Worm (Caenorhabditis elegans) whole organism, L4 larva: ENCODE results near the gene Y62H9A.9.

Experiments
- F44E2.7 ChIP-seq: fragments of 200-800 bp; sonication (Bioruptor generic); IDR thresholded peaks from 2 replicates; pipeline ENCODE4 v2.1.2; 2022; ENCODE audit warnings: missing genetic modification characterization, missing compliant biosample characterization
- R02D3.7 ChIP-seq: fragments of 150-350 bp; sonication (generic microtip); optimal IDR thresholded peaks from 3 replicates; lab custom pipeline; 2014; ENCODE audit warnings: missing biosample characterization, missing genetic modification characterization
- Y105C5A.15 ChIP-seq: fragments of 200-800 bp; sonication (Bioruptor generic); IDR thresholded peaks from 2 replicates; pipeline ENCODE4 v1.3.6; 2022; ENCODE audit warnings: missing genetic modification characterization, missing compliant biosample characterization
- Y5F2A.4 ChIP-seq: fragments of 200-800 bp; sonication (Bioruptor generic); optimal IDR thresholded peaks from 2 replicates; lab custom pipeline; 2018; ENCODE audit warnings: mild to moderate bottlenecking, missing genetic modification characterization, missing compliant biosample characterization
- ZK546.5 ChIP-seq, 2 experiments: sonication (generic microtip); optimal IDR thresholded peaks; 2 replicates each; lab custom pipeline; 2017; ENCODE audit warnings: missing biosample characterization in 2 of 2, missing genetic modification characterization in 2 of 2
- aha-1 ChIP-seq: fragments of 150-350 bp; peaks from one replicate; lab custom pipeline; 2014; ENCODE audit warnings: missing biosample characterization, missing genetic modification characterization
- ama-1 ChIP-seq: fragments of 150-350 bp; optimal IDR thresholded peaks from 2 replicates; lab custom pipeline; 2014; ENCODE audit warnings: inconsistent platforms, mixed read lengths
- attf-4 ChIP-seq: sonication (generic microtip); optimal IDR thresholded peaks from 3 replicates; lab custom pipeline; 2017; ENCODE audit warnings: missing biosample characterization, missing genetic modification characterization
- ceh-32 ChIP-seq: sonication (generic microtip); optimal IDR thresholded peaks from 2 replicates; lab custom pipeline; 2016; ENCODE audit warnings: mild to moderate bottlenecking, missing genetic modification characterization, missing compliant biosample characterization; ENCODE audit not compliant: poor library complexity
- ceh-62 ChIP-seq: sonication (generic microtip); optimal IDR thresholded peaks from 2 replicates; lab custom pipeline; 2017; ENCODE audit warnings: missing biosample characterization, missing genetic modification characterization
- ces-1 ChIP-seq: fragments of 150-350 bp; sonication (generic microtip); optimal IDR thresholded peaks from 4 replicates; lab custom pipeline; 2014; ENCODE audit warnings: missing biosample characterization, missing genetic modification reagents, missing genetic modification characterization
- cey-2 ChIP-seq: sonication (generic microtip); optimal IDR thresholded peaks from 3 replicates; lab custom pipeline; 2017; ENCODE audit warnings: missing genetic modification characterization, mild to moderate bottlenecking, missing compliant biosample characterization, antibody characterized with exemption, borderline replicate concordance; ENCODE audit not compliant: insufficient read depth
- ctbp-1 ChIP-seq: fragments of 200-800 bp; sonication (Bioruptor generic); IDR thresholded peaks from 2 replicates; pipeline ENCODE4 v1.3.6; 2022; ENCODE audit warnings: missing genetic modification reagents, missing genetic modification characterization, missing compliant biosample characterization
- daf-12 ChIP-seq: fragments of 150-350 bp; optimal IDR thresholded peaks from 2 replicates; lab custom pipeline; 2014; ENCODE audit warnings: missing biosample characterization, missing genetic modification reagents, missing genetic modification characterization
- daf-19 ChIP-seq: fragments of 200-800 bp; sonication (Bioruptor generic); conservative IDR thresholded peaks from 2 replicates; pipeline ENCODE4 v1.3.6; 2022; ENCODE audit warnings: missing genetic modification characterization, missing compliant biosample characterization
- dmd-6 ChIP-seq: fragments of 200-800 bp; sonication (Bioruptor generic); IDR thresholded peaks from 2 replicates; pipeline ENCODE4 v1.3.6; 2022; ENCODE audit warnings: missing genetic modification reagents, missing genetic modification characterization, missing compliant biosample characterization
- dmd-8 ChIP-seq: fragments of 200-800 bp; sonication (Bioruptor generic); IDR thresholded peaks from 2 replicates; pipeline ENCODE4 v1.3.6; 2022; ENCODE audit warnings: missing genetic modification characterization, missing compliant biosample characterization
- duxl-1 ChIP-seq: sonication (generic microtip); optimal IDR thresholded peaks from 2 replicates; lab custom pipeline; 2016; ENCODE audit warnings: mild to moderate bottlenecking, missing genetic modification characterization, moderate library complexity, missing compliant biosample characterization; ENCODE audit not compliant: poor library complexity
- dve-1 ChIP-seq: sonication (generic microtip); optimal IDR thresholded peaks from 2 replicates; lab custom pipeline; 2017; ENCODE audit warnings: antibody characterized with exemption, mild to moderate bottlenecking, missing genetic modification characterization, missing compliant biosample characterization; ENCODE audit not compliant: insufficient read depth
- egl-27 ChIP-seq: sonication (generic microtip); optimal IDR thresholded peaks from 3 replicates; lab custom pipeline; 2017; ENCODE audit warnings: missing biosample characterization, missing genetic modification reagents, missing genetic modification characterization
- fos-1 ChIP-seq: fragments of 150-350 bp; optimal IDR thresholded peaks from 2 replicates; lab custom pipeline; 2014; ENCODE audit warnings: missing biosample characterization, missing genetic modification characterization
- gei-8 ChIP-seq: fragments of 200-800 bp; sonication (Bioruptor generic); optimal IDR thresholded peaks from 2 replicates; lab custom pipeline; 2018; ENCODE audit warnings: mild to moderate bottlenecking, missing genetic modification characterization, missing compliant biosample characterization
- hmg-1.1 ChIP-seq: fragments of 200-800 bp; sonication (Bioruptor generic); IDR thresholded peaks from 2 replicates; pipeline ENCODE4 v1.3.6; 2022; ENCODE audit warnings: missing genetic modification reagents, missing genetic modification characterization, missing compliant biosample characterization
- lin-1 ChIP-seq: fragments of 200-800 bp; sonication (Bioruptor generic); IDR thresholded peaks from 2 replicates; pipeline ENCODE4 v1.3.6; 2022; ENCODE audit warnings: missing genetic modification reagents, missing genetic modification characterization, missing compliant biosample characterization
- lin-15B ChIP-seq: fragments of 150-350 bp; sonication (generic microtip); optimal IDR thresholded peaks from 3 replicates; lab custom pipeline; 2014; ENCODE audit warnings: missing biosample characterization, missing genetic modification characterization
- madf-5 ChIP-seq, 2 experiments: fragments of 200-800 bp; sonication (Bioruptor generic); IDR thresholded peaks; 2 replicates each; pipeline ENCODE4 v1.3.6; 2022; ENCODE audit warnings: missing compliant biosample characterization in 2 of 2, missing genetic modification characterization in 2 of 2
- madf-9 ChIP-seq: fragments of 200-800 bp; sonication (Bioruptor generic); conservative IDR thresholded peaks from 2 replicates; pipeline ENCODE4 v1.3.6; 2022; ENCODE audit warnings: missing genetic modification reagents, missing genetic modification characterization, missing compliant biosample characterization
- mdl-1 ChIP-seq, 2 experiments: fragments of 150-350 bp in 1 of 2; sonication (generic microtip) in 1 of 2; optimal IDR thresholded peaks; 2 replicates each; lab custom pipeline; 2014 to 2017; ENCODE audit warnings: missing biosample characterization in 2 of 2, missing genetic modification characterization in 2 of 2
- mdt-29 ChIP-seq: fragments of 200-800 bp; sonication (Bioruptor generic); IDR thresholded peaks from 2 replicates; pipeline ENCODE4 v1.3.6; 2022; ENCODE audit warnings: missing genetic modification reagents, missing genetic modification characterization, missing compliant biosample characterization
- mep-1 ChIP-seq: fragments of 150-350 bp; sonication (generic microtip); optimal IDR thresholded peaks from 3 replicates; lab custom pipeline; 2014; ENCODE audit warnings: missing biosample characterization, missing genetic modification characterization
- mes-2 ChIP-seq: sonication (generic microtip); optimal IDR thresholded peaks from 2 replicates; lab custom pipeline; 2016; ENCODE audit warnings: missing genotype, mild to moderate bottlenecking, missing genetic modification characterization, missing compliant biosample characterization; ENCODE audit not compliant: poor library complexity, severe bottlenecking
- nhr-10 ChIP-seq: fragments of 150-350 bp; optimal IDR thresholded peaks from 2 replicates; lab custom pipeline; 2014; ENCODE audit warnings: missing biosample characterization, missing genetic modification characterization
- nhr-28 ChIP-seq: fragments of 150-350 bp; optimal IDR thresholded peaks from 2 replicates; lab custom pipeline; 2014; ENCODE audit warnings: missing biosample characterization, missing genetic modification characterization
- nhr-41 ChIP-seq: fragments of 200-800 bp; sonication (Bioruptor generic); IDR thresholded peaks from 2 replicates; pipeline ENCODE4 v1.3.6; 2022; ENCODE audit warnings: missing genetic modification reagents, missing genetic modification characterization, missing compliant biosample characterization
- nhr-42 ChIP-seq: fragments of 200-800 bp; sonication (Bioruptor generic); IDR thresholded peaks from 2 replicates; pipeline ENCODE4 v1.3.6; 2022; ENCODE audit warnings: missing genetic modification characterization, missing compliant biosample characterization
- nhr-48 ChIP-seq: sonication (generic microtip); optimal IDR thresholded peaks from 2 replicates; lab custom pipeline; 2016; ENCODE audit warnings: mild to moderate bottlenecking, missing genetic modification characterization, missing compliant biosample characterization
- nhr-76 ChIP-seq: fragments of 150-350 bp; optimal IDR thresholded peaks from 2 replicates; lab custom pipeline; 2014; ENCODE audit warnings: missing biosample characterization, missing genetic modification characterization
- rbr-2 ChIP-seq: sonication (generic microtip); optimal IDR thresholded peaks from 2 replicates; lab custom pipeline; 2016; ENCODE audit warnings: missing genotype, missing genetic modification characterization, missing compliant biosample characterization
- saeg-2 ChIP-seq: fragments of 200-800 bp; sonication (Bioruptor generic); IDR thresholded peaks from 2 replicates; pipeline ENCODE4 v1.3.6; 2022; ENCODE audit warnings: missing genetic modification reagents, missing genetic modification characterization, missing compliant biosample characterization
- sdz-12 ChIP-seq: fragments of 200-800 bp; sonication (Bioruptor generic); optimal IDR thresholded peaks from 2 replicates; lab custom pipeline; 2018; ENCODE audit warnings: mild to moderate bottlenecking, missing genetic modification characterization, missing compliant biosample characterization
- set-16 ChIP-seq: fragments of 200-800 bp; sonication (Bioruptor generic); IDR thresholded peaks from 2 replicates; pipeline ENCODE4 v1.3.6; 2022; ENCODE audit warnings: missing genetic modification reagents, missing genetic modification characterization, missing compliant biosample characterization
- skn-1 ChIP-seq: fragments of 150-350 bp; optimal IDR thresholded peaks from 2 replicates; lab custom pipeline; 2014; ENCODE audit warnings: missing biosample characterization, missing genetic modification characterization
- snpc-4 ChIP-seq: fragments of 150-350 bp; optimal IDR thresholded peaks from 2 replicates; lab custom pipeline; 2014; ENCODE audit warnings: missing biosample characterization, missing genetic modification characterization
- zag-1 ChIP-seq: fragments of 150-350 bp; optimal IDR thresholded peaks from 2 replicates; lab custom pipeline; 2014; ENCODE audit warnings: missing biosample characterization, missing genetic modification characterization
- zfp-2 ChIP-seq: sonication (generic microtip); optimal IDR thresholded peaks from 2 replicates; lab custom pipeline; 2016; ENCODE audit warnings: mild to moderate bottlenecking, missing genetic modification characterization, missing compliant biosample characterization
- zip-2 ChIP-seq: fragments of 150-350 bp; optimal IDR thresholded peaks from 2 replicates; lab custom pipeline; 2014; ENCODE audit warnings: missing biosample characterization, missing genetic modification characterization
- ztf-11 ChIP-seq: fragments of 150-350 bp; optimal IDR thresholded peaks from 2 replicates; lab custom pipeline; 2014; ENCODE audit warnings: missing biosample characterization, missing genetic modification characterization
- ztf-7 ChIP-seq: fragments of 150-350 bp; optimal IDR thresholded peaks from 2 replicates; lab custom pipeline; 2014; ENCODE audit warnings: missing biosample characterization, missing genetic modification characterization

Y62H9A.9 gene

DNA sequence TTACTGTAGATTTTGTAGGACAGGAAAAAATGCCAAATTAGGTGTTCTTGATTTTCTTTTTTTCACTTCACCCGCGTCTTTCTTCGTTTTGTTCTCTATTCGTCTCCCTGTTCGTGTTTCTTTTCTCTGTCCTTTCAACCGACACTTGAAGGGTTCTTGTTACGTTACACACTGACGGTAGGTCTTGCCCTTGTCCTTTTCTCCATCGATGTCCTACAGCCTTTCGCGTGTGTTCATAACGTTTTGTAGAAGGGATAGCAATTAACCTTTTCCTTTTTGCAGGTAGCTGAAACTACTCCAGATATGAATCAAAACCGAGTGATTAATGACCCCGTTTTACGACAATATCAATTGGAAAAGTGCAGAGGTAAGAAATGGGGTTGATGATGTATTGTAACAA lies 26.2 kb upstream of the Y62H9A.9 start, which contains the start of gene F55G7.1 (continued):
- TF ChIP-seq aha-1 (tag; lab: Kevin White, UChicago) (peak; percentile 97), ceh-62 (tag; lab: Kevin White, UChicago) (no peak), sdz-12 (no peak), nhr-28 (tag; lab: Kevin White, UChicago) (peak; percentile 45), nhr-41 (GFP tag; lab: Robert Waterston, UW) (no peak), ZK546.5 (tag; optimal IDR thresholded peaks at IDR 0.05; lab: Kevin White, UChicago) (no peak), dve-1 (peak; percentile 71), madf-9 (0 out of 2 replicates have a peak, but pooled peaks have one; percentile 27), nhr-76 (tag; lab: Kevin White, UChicago) (no peak), R02D3.7 (tag; lab: Kevin White, UChicago) (no peak), ces-1 (no peak), mep-1 (no peak), duxl-1 (tag; lab: Kevin White, UChicago) (peak; percentile 95), Y5F2A.4 (GFP tag; lab: Kevin White, UChicago) (no peak), dmd-8 (GFP tag; lab: Robert Waterston, UW) (no peak), ztf-11 (no peak), saeg-2 (no peak), ama-1 (lab: Kevin White, UChicago) (no peak), gei-8 (GFP tag; lab: Kevin White, UChicago) (no peak), F44E2.7 (GFP tag; lab: Robert Waterston, UW) (no peak), nhr-48 (tag; lab: Kevin White, UChicago) (peak; percentile 13), madf-5 (GFP tag; IDR thresholded peaks at IDR 0.05; lab: Robert Waterston, UW) (no peak), rbr-2 (tag; lab: Kevin White, UChicago) (peak; percentile 68), hmg-1.1 (peak; percentile 86), egl-27 (tag; lab: Kevin White, UChicago) (no peak), attf-4 (tag; lab: Kevin White, UChicago) (no peak), ztf-7 (tag; lab: Kevin White, UChicago) (peak; percentile 71), ceh-32 (tag; lab: Kevin White, UChicago) (no peak), zip-2 (tag; lab: Kevin White, UChicago) (peak; percentile 50), mes-2 (peak; percentile 85), dmd-6 (GFP tag; lab: Robert Waterston, UW) (peak; percentile 41), ctbp-1 (GFP tag; lab: Robert Waterston, UW) (no peak), Y105C5A.15 (GFP tag; lab: Robert Waterston, UW) (no peak), snpc-4 (tag; lab: Kevin White, UChicago) (no peak), cey-2 (tag; lab: Kevin White, UChicago) (no peak)

DNA sequence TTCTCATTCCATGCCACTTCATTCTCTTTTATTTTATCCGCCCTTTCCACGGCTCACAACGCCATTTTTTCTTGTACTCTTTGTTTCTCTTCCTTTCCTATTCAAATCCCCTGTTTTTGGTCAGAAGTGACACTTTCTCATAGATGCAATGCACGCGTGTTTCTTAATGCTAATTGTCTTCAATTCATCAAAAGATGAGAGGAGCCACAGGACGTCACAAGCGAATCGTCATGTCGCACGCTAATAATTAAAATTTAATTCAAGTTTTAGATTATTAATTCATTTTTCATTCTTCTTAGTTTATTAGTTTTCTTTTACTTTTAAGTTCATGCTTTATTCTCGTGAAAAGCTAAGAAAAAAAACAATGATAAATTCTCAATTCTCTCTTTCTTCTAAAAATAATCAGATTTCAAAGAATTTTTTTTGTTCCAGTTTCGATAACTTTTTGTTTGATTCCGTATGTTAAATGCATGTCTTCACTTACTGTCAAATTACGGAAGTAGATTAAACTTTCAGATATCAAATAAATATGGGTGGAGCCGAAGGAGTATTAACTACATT lies 22.9 kb upstream of the Y62H9A.9 start, which contains the start of gene Y62H9A.14:
Gene Y62H9A.14, plus strand, starts transcription at position 511 of the 561 bp plus-strand sequence.
- no peak for TF ChIP-seq mdl-1 (tag; optimal IDR thresholded peaks at IDR 0.05; lab: Kevin White, UChicago)
- no peak for TF ChIP-seq nhr-10
- no peak for TF ChIP-seq mdt-29 (GFP tag; lab: Robert Waterston, UW)
- TF ChIP-seq daf-12 (tag; lab: Kevin White, UChicago): no peak
- no peak for TF ChIP-seq skn-1
- no peak for TF ChIP-seq daf-19 (GFP tag; lab: Robert Waterston, UW)
- no peak for TF ChIP-seq lin-15B
- TF ChIP-seq zfp-2 (tag; lab: Kevin White, UChicago): no peak
- no peak for TF ChIP-seq zag-1
- TF ChIP-seq set-16: no peak
- TF ChIP-seq nhr-42: no peak
- TF ChIP-seq nhr-48 (tag; lab: Kevin White, UChicago): no peak
- TF ChIP-seq zip-2 (tag; lab: Kevin White, UChicago): no peak
- no peak for TF ChIP-seq fos-1 (tag; lab: Kevin White, UChicago)
- no peak for TF ChIP-seq lin-1
- no peak for TF ChIP-seq ctbp-1 (GFP tag; lab: Robert Waterston, UW)
